Worm (Caenorhabditis elegans) whole organism, L4 larva: ENCODE results near the gene cup-16.

Experiments used
- aha-1 ChIP-seq: fragments of 150-350 bp; peaks from one replicate; lab custom pipeline; 2014; ENCODE audit warnings: missing biosample characterization, missing genetic modification characterization
- aly-2 ChIP-seq: sonication (generic microtip); optimal IDR thresholded peaks from 2 replicates; lab custom pipeline; 2018; ENCODE audit warnings: missing biosample characterization, missing genetic modification characterization
- dve-1 ChIP-seq: sonication (generic microtip); optimal IDR thresholded peaks from 2 replicates; lab custom pipeline; 2017; ENCODE audit warnings: antibody characterized with exemption, mild to moderate bottlenecking, missing genetic modification characterization, missing compliant biosample characterization; ENCODE audit not compliant: insufficient read depth
- lin-15B ChIP-seq: fragments of 150-350 bp; sonication (generic microtip); optimal IDR thresholded peaks from 3 replicates; lab custom pipeline; 2014; ENCODE audit warnings: missing biosample characterization, missing genetic modification characterization
- mdl-1 ChIP-seq, 2 experiments: fragments of 150-350 bp in 1 of 2; sonication (generic microtip) in 1 of 2; optimal IDR thresholded peaks; 2 replicates each; lab custom pipeline; 2014 to 2017; ENCODE audit warnings: missing biosample characterization in 2 of 2, missing genetic modification characterization in 2 of 2
- mes-2 ChIP-seq: sonication (generic microtip); optimal IDR thresholded peaks from 2 replicates; lab custom pipeline; 2016; ENCODE audit warnings: missing genotype, mild to moderate bottlenecking, missing genetic modification characterization, missing compliant biosample characterization; ENCODE audit not compliant: poor library complexity, severe bottlenecking
- mxl-3 ChIP-seq: fragments of 200-800 bp; sonication (Bioruptor generic); optimal IDR thresholded peaks from 2 replicates; lab custom pipeline; 2018; ENCODE audit warnings: mild to moderate bottlenecking, missing genetic modification characterization, missing compliant biosample characterization
- nhr-11 ChIP-seq: fragments of 150-350 bp; optimal IDR thresholded peaks from 2 replicates; lab custom pipeline; 2014; ENCODE audit warnings: missing biosample characterization, missing genetic modification characterization
- nhr-6 ChIP-seq: fragments of 150-350 bp; optimal IDR thresholded peaks from 2 replicates; lab custom pipeline; 2014; ENCODE audit warnings: missing biosample characterization, missing genetic modification characterization
- nhr-77 ChIP-seq: fragments of 150-350 bp; optimal IDR thresholded peaks from 2 replicates; lab custom pipeline; 2014; ENCODE audit warnings: missing biosample characterization, missing genetic modification characterization
- unc-39 ChIP-seq: sonication (generic microtip); optimal IDR thresholded peaks from 2 replicates; lab custom pipeline; 2017; ENCODE audit warnings: missing biosample characterization, missing genetic modification characterization
- ztf-11 ChIP-seq: fragments of 150-350 bp; optimal IDR thresholded peaks from 2 replicates; lab custom pipeline; 2014; ENCODE audit warnings: missing biosample characterization, missing genetic modification characterization

DNA sequence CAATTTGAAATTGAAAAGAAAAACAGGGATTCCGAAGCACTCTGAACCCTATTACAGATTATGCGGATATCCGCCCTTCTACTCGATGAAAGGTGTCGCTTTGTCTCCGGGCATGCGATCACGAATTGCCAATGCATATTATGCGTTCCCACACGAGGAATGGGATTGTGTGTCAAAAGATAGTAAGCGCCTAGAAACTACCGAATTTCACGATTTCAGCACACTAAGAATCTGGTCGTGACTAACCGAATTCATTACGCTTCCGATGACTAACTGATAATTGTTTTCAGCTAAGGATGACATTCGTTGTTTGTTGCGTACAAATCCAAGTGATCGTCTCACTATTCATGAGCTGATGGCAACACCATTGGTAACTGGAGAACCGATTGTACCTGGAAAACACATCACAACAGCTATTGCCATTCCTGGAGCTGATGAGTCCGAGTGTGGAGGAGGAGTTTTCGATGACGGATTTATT, 39.4 kb downstream of the cup-16 start:
- TF ChIP-seq unc-39 (no peak), mxl-3 (GFP tag; lab: Kevin White, UChicago) (no peak), mdl-1 (tag; optimal IDR thresholded peaks at IDR 0.05; lab: Kevin White, UChicago) (no peak), lin-15B (no peak), nhr-6 (no peak), aly-2 (tag; lab: Kevin White, UChicago) (no peak), aha-1 (tag; lab: Kevin White, UChicago) (peak; percentile 55), mes-2 (tag; lab: Kevin White, UChicago) (peak; percentile 32), ztf-11 (tag; lab: Kevin White, UChicago) (no peak), nhr-11 (no peak), nhr-77 (tag; lab: Kevin White, UChicago) (no peak), dve-1 (no peak)
